Fruit fly (Drosophila melanogaster): ENCODE results near the gene CG11162.

The CG11162 gene

dm6 chrX:13681906-13682305 lies 5.2 kb downstream of the CG11162 start (continued):
- no peak for TF ChIP-seq phol (tag; optimal IDR thresholded peaks at IDR 0.05)
- TF ChIP-seq lab (GFP tag; optimal IDR thresholded peaks at IDR 0.05): peak; percentile 21
- no peak for TF ChIP-seq CG1529 (GFP tag; optimal IDR thresholded peaks at IDR 0.05)
- no peak for TF ChIP-seq vfl (GFP tag; optimal IDR thresholded peaks at IDR 0.05)
- TF ChIP-seq row (GFP tag; IDR thresholded peaks at IDR 0.05): 0 out of 3 replicates have a peak, but pooled peaks have one; percentile 5
- 0 out of 3 replicates have a peak, but pooled peaks have one; percentile 31 for TF ChIP-seq CG2199 (GFP tag; IDR thresholded peaks at IDR 0.05)
- TF ChIP-seq CG4730 (GFP tag; IDR thresholded peaks at IDR 0.05): no peak
- no peak for TF ChIP-seq nerfin-1 (tag; optimal IDR thresholded peaks at IDR 0.05)

dm6 chrX:13682652-13683051 lies 6.0 kb downstream of the CG11162 start, which contains the start of gene CG11158:
Gene CG11158, plus strand, starts transcription at chrX:13682952.
- 0 out of 3 replicates have a peak, but pooled peaks have one; percentile 6 for TF ChIP-seq knrl (GFP tag; IDR thresholded peaks at IDR 0.05; ENCODE audit: partially characterized antibody)
- peak in 1 of 2 experiments; percentile 30 for TF ChIP-seq crp (GFP tag; optimal IDR thresholded peaks at IDR 0.05)
- TF ChIP-seq ase (GFP tag; IDR thresholded peaks at IDR 0.05): no peak
- peak; percentile 17 for TF ChIP-seq D19A (tag; optimal IDR thresholded peaks at IDR 0.05)
- peak; percentile 25; the same call in 1 of the 2 replicates for TF ChIP-seq MBD-R2 (GFP tag; IDR thresholded peaks at IDR 0.05)
- peak; percentile 9 for TF ChIP-seq pzg (GFP tag; optimal IDR thresholded peaks at IDR 0.05)
- TF ChIP-seq Dref (GFP tag; IDR thresholded peaks at IDR 0.05): peak; percentile 42; the same call in 1 of the 2 replicates
- no peak for TF ChIP-seq Kr (GFP tag; optimal IDR thresholded peaks at IDR 0.05)
- no peak for TF ChIP-seq da (GFP tag; optimal IDR thresholded peaks at IDR 0.05)
- TF ChIP-seq CG8089 (GFP tag; optimal IDR thresholded peaks at IDR 0.05): no peak
- peak; percentile 67 for TF ChIP-seq Med (GFP tag)
- no peak for TF ChIP-seq Ets97D (GFP tag; optimal IDR thresholded peaks at IDR 0.05)
- TF ChIP-seq BEAF-32 (GFP tag; optimal IDR thresholded peaks at IDR 0.05): peak; percentile 30
- peak; percentile 6 for TF ChIP-seq Sry-δ (GFP tag; optimal IDR thresholded peaks at IDR 0.05)
- TF ChIP-seq CG4404 (GFP tag; IDR thresholded peaks at IDR 0.05): no peak
- peak; percentile 2 for TF ChIP-seq MESR4 (GFP tag; optimal IDR thresholded peaks at IDR 0.05)

dm6 chrX:13691992-13692391 lies 15.3 kb downstream of the CG11162 start, which contains the start of gene Nna1:
Gene Nna1, plus strand, starts transcription at chrX:13692292.
- TF ChIP-seq sens (GFP tag) (peak; percentile 60), CG17328 (GFP tag; IDR thresholded peaks at IDR 0.05) (no peak)

- TF ChIP-seq crp (GFP tag; optimal IDR thresholded peaks at IDR 0.05) (no peak), GATAe (GFP tag; conservative IDR thresholded peaks at IDR 0.05) (no peak), CG17829 (tag; optimal IDR thresholded peaks at IDR 0.05) (no peak), CG8281 (tag; optimal IDR thresholded peaks at IDR 0.05) (no peak), vfl (GFP tag; optimal IDR thresholded peaks at IDR 0.05) (no peak), peb (GFP tag; IDR thresholded peaks at IDR 0.05) (no peak), Six4 (GFP tag; optimal IDR thresholded peaks at IDR 0.05) (no peak), HHEX (GFP tag; optimal IDR thresholded peaks at IDR 0.05) (no peak), Dp (GFP tag; optimal IDR thresholded peaks at IDR 0.05) (no peak), hb (GFP tag; IDR thresholded peaks at IDR 0.05; ENCODE audit: partially characterized antibody) (no peak), tna (GFP tag; IDR thresholded peaks at IDR 0.05; ENCODE audit: partially characterized antibody) (no peak), rib (GFP tag; IDR thresholded peaks at IDR 0.05) (no peak), CG8290 (GFP tag; optimal IDR thresholded peaks at IDR 0.05) (no peak), CG8290 (tag; optimal IDR thresholded peaks at IDR 0.05) (no peak), Myb (GFP tag; optimal IDR thresholded peaks at IDR 0.05) (no peak), CTCF (GFP tag; optimal IDR thresholded peaks at IDR 0.05) (no peak), Asciz (GFP tag; optimal IDR thresholded peaks at IDR 0.05) (no peak), CG14667 (GFP tag; IDR thresholded peaks at IDR 0.05) (no peak), CG7839 (tag; optimal IDR thresholded peaks at IDR 0.05) (peak; percentile 1), dpn (GFP tag; optimal IDR thresholded peaks at IDR 0.05) (no peak), CG8765 (GFP tag; IDR thresholded peaks at IDR 0.05) (no peak), E2f2 (GFP tag; IDR thresholded peaks at IDR 0.05) (no peak), gem (tag; optimal IDR thresholded peaks at IDR 0.05) (peak; percentile 34)
These were observed 22.2 kb downstream of the CG11162 start for dm6 chrX:13698717-13699427.
